Worm (Caenorhabditis elegans) whole organism, L4/young adult: ENCODE results near the gene ttbk-8.1.

Experiments
- dao-5 ChIP-seq: sonication (generic microtip); optimal IDR thresholded peaks from 2 replicates; lab custom pipeline; 2016; ENCODE audit warnings: missing genotype, missing genetic modification characterization, moderate library complexity, missing compliant biosample characterization
- him-1 ChIP-seq: sonication (generic microtip); optimal IDR thresholded peaks from 2 replicates; lab custom pipeline; 2016; ENCODE audit warnings: missing genotype, missing genetic modification reagents, missing genetic modification characterization, missing compliant biosample characterization

DNA sequence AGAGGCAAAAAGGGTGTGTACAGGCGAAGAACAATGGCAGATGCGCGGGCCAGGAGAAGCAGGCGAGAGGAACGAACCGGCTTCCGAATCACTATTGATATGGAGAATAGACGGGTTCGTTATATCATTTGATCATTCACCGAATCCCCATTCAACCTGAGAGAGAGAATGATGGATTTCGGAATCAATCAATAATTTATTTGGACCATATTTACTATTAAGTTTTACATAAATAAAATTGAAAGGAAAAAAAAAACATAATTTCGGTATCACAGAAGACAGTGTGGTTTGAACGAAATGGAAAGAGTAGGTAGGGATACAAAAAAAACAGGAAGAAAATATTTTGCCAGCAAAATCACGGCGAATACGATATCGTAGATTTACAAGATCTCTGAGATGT, 26.8 kb upstream of the ttbk-8.1 start, which contains the start of gene mam-3:
- no peak for TF ChIP-seq dao-5 (tag; lab: Kevin White, UChicago)
- TF ChIP-seq him-1: no peak
